Worm (Caenorhabditis elegans) whole organism, L1 larva: ENCODE results near the gene srdh-1.
A peak's percentile ranks its signal among the peaks of the same experiment; 100 is the strongest.

ENCODE experiments used
- F16B12.6 ChIP-seq: fragments of 150-350 bp; optimal IDR thresholded peaks from 2 replicates; lab custom pipeline; 2014; ENCODE audit warnings: missing biosample characterization, missing genetic modification characterization
- aha-1 ChIP-seq: fragments of 150-350 bp; optimal IDR thresholded peaks from 2 replicates; lab custom pipeline; 2014; ENCODE audit warnings: missing biosample characterization, missing genetic modification characterization
- alr-1 ChIP-seq: fragments of 200-800 bp; sonication (Bioruptor generic); optimal IDR thresholded peaks from 2 replicates; lab custom pipeline; 2018; ENCODE audit warnings: borderline replicate concordance, mild to moderate bottlenecking, missing genetic modification characterization, missing compliant biosample characterization
- aly-2 ChIP-seq: fragments of 150-350 bp; optimal IDR thresholded peaks from 2 replicates; lab custom pipeline; 2014; ENCODE audit warnings: missing biosample characterization, missing genetic modification characterization
- ama-1 ChIP-seq: fragments of 150-350 bp; optimal IDR thresholded peaks from 2 replicates; lab custom pipeline; 2014
- blmp-1 ChIP-seq: fragments of 150-350 bp; optimal IDR thresholded peaks from 2 replicates; lab custom pipeline; 2014; ENCODE audit warnings: missing biosample characterization, missing genetic modification characterization
- dpl-1 ChIP-seq, 3 experiments: fragments of 150-350 bp in 2 of 3; sonication (generic microtip) in 1 of 3; optimal IDR thresholded peaks; 2 replicates each; lab custom pipeline; 2014 to 2017; ENCODE audit warnings: missing biosample characterization in 3 of 3, missing genetic modification characterization in 3 of 3, missing genetic modification reagents in 3 of 3
- dsc-1 ChIP-seq: sonication (generic microtip); optimal IDR thresholded peaks from 2 replicates; lab custom pipeline; 2016; ENCODE audit warnings: mild to moderate bottlenecking, missing genetic modification characterization, missing compliant biosample characterization
- efl-1 ChIP-seq, 4 experiments: fragments of 150-350 bp; optimal IDR thresholded peaks in 3 of 4; peaks in 1 of 4; 1 replicate in 1 of 4; 2 replicates in 3 of 4; lab custom pipeline; 2014; ENCODE audit warnings: missing biosample characterization in 2 of 4, missing genetic modification characterization in 2 of 4, missing genetic modification reagents in 2 of 4
- elt-3 ChIP-seq, 6 experiments: fragments of 150-350 bp in 1 of 6; sonication (generic microtip); optimal IDR thresholded peaks; 2 replicates each; lab custom pipeline; 2017 to 2018; ENCODE audit warnings: missing biosample characterization in 6 of 6, missing genetic modification characterization in 6 of 6, inconsistent platforms in 1 of 6
- ets-5 ChIP-seq: fragments of 200-800 bp; sonication (Bioruptor generic); IDR thresholded peaks from 2 replicates; pipeline ENCODE4 v1.3.6; 2022; ENCODE audit warnings: missing genetic modification characterization, missing compliant biosample characterization
- fkh-4 ChIP-seq: sonication (generic microtip); optimal IDR thresholded peaks from 2 replicates; lab custom pipeline; 2016; ENCODE audit warnings: missing compliant biosample characterization, missing genetic modification characterization, borderline replicate concordance
- fkh-8 ChIP-seq: sonication (generic microtip); optimal IDR thresholded peaks from 2 replicates; lab custom pipeline; 2016; ENCODE audit warnings: mild to moderate bottlenecking, missing genetic modification characterization, missing compliant biosample characterization
- hlh-17 ChIP-seq: fragments of 200-800 bp; sonication (Bioruptor generic); optimal IDR thresholded peaks from 2 replicates; lab custom pipeline; 2018; ENCODE audit warnings: missing genetic modification characterization, mild to moderate bottlenecking, missing compliant biosample characterization, moderate library complexity, borderline replicate concordance
- hpl-2 ChIP-seq: fragments of 150-350 bp; optimal IDR thresholded peaks from 2 replicates; lab custom pipeline; 2014; ENCODE audit warnings: missing biosample characterization, missing genetic modification reagents, missing genetic modification characterization
- irx-1 ChIP-seq: sonication (generic microtip); optimal IDR thresholded peaks from 2 replicates; lab custom pipeline; 2016; ENCODE audit warnings: missing genetic modification characterization, missing compliant biosample characterization
- lin-14 ChIP-seq: fragments of 200-800 bp; sonication (Bioruptor generic); optimal IDR thresholded peaks from 2 replicates; lab custom pipeline; 2018; ENCODE audit warnings: mild to moderate bottlenecking, missing genetic modification characterization, moderate library complexity, missing compliant biosample characterization
- lin-35 ChIP-seq, 2 experiments: fragments of 150-350 bp; optimal IDR thresholded peaks; 2 replicates each; lab custom pipeline; 2014; ENCODE audit warnings: missing biosample characterization in 2 of 2, missing genetic modification characterization in 2 of 2, missing genetic modification reagents in 2 of 2
- mab-9 ChIP-seq: fragments of 200-800 bp; sonication (Bioruptor generic); IDR thresholded peaks from 2 replicates; pipeline ENCODE4 v1.3.6; 2022; ENCODE audit warnings: missing genetic modification reagents, missing genetic modification characterization, missing compliant biosample characterization
- mef-2 ChIP-seq: fragments of 150-350 bp; optimal IDR thresholded peaks from 2 replicates; lab custom pipeline; 2014; ENCODE audit warnings: missing biosample characterization, missing genetic modification characterization
- nhr-19 ChIP-seq: fragments of 200-800 bp; sonication (Bioruptor generic); conservative IDR thresholded peaks from 2 replicates; pipeline ENCODE4 v1.3.6; 2022; ENCODE audit warnings: missing genetic modification characterization, missing compliant biosample characterization
- nhr-20 ChIP-seq: sonication (generic microtip); optimal IDR thresholded peaks from 2 replicates; lab custom pipeline; 2016; ENCODE audit warnings: mild to moderate bottlenecking, missing genetic modification characterization, missing compliant biosample characterization
- nhr-28 ChIP-seq: fragments of 150-350 bp; optimal IDR thresholded peaks from 2 replicates; lab custom pipeline; 2014; ENCODE audit warnings: missing biosample characterization, missing genetic modification characterization
- nhr-90 ChIP-seq: sonication (generic microtip); optimal IDR thresholded peaks from 2 replicates; lab custom pipeline; 2016; ENCODE audit warnings: mild to moderate bottlenecking, missing genetic modification characterization, missing compliant biosample characterization; ENCODE audit not compliant: poor library complexity
- pqm-1 ChIP-seq: sonication (generic microtip); optimal IDR thresholded peaks from 3 replicates; lab custom pipeline; 2017; ENCODE audit warnings: missing biosample characterization, missing genetic modification characterization
- skn-1 ChIP-seq: fragments of 150-350 bp; optimal IDR thresholded peaks from 2 replicates; lab custom pipeline; 2014; ENCODE audit warnings: missing biosample characterization, missing genetic modification characterization
- snu-23 ChIP-seq: sonication (generic microtip); optimal IDR thresholded peaks from 2 replicates; lab custom pipeline; 2016; ENCODE audit warnings: missing genetic modification characterization, missing compliant biosample characterization
- unc-62 ChIP-seq: fragments of 150-350 bp; optimal IDR thresholded peaks from 2 replicates; lab custom pipeline; 2014; ENCODE audit warnings: missing biosample characterization, missing genetic modification reagents, missing genetic modification characterization
- unc-98 ChIP-seq: fragments of 200-800 bp; sonication (Bioruptor generic); IDR thresholded peaks from 2 replicates; pipeline ENCODE4 v1.3.6; 2022; ENCODE audit warnings: missing genetic modification characterization, missing compliant biosample characterization
- xbp-1 ChIP-seq: sonication (generic microtip); optimal IDR thresholded peaks from 2 replicates; lab custom pipeline; 2016; ENCODE audit warnings: missing genetic modification characterization, missing compliant biosample characterization
- zag-1 ChIP-seq: fragments of 150-350 bp; optimal IDR thresholded peaks from 2 replicates; lab custom pipeline; 2014; ENCODE audit warnings: missing biosample characterization, missing genetic modification characterization

srdh-1 gene

ce11 chrII:8285837-8286236 is 21.4 kb downstream of the srdh-1 start:
- peak; percentile 35 for TF ChIP-seq ama-1 (lab: Kevin White, UChicago)
- TF ChIP-seq, all 84 proteins: peak for 1; not testable (repeated sequence) for 83

- TF ChIP-seq lin-14 (GFP tag; lab: Kevin White, UChicago): peak; percentile 7
- no peak for TF ChIP-seq zag-1 (tag; lab: Kevin White, UChicago)
These were observed 30.8 kb downstream of the srdh-1 start, which contains the start of gene nlp-55 for ce11 chrII:8295296-8295695. TSS of gene nlp-55 (minus strand) at chrII:8295396.

- TF ChIP-seq aly-2 (no peak), snu-23 (GFP tag; lab: Kevin White, UChicago) (no peak), pqm-1 (tag; lab: Kevin White, UChicago) (no peak), hpl-2 (no peak), irx-1 (tag; lab: Kevin White, UChicago) (no peak), unc-98 (GFP tag; lab: Robert Waterston, UW) (no peak), nhr-90 (tag; lab: Kevin White, UChicago) (no peak), lin-14 (GFP tag; lab: Kevin White, UChicago) (no peak), dpl-1 (GFP tag; optimal IDR thresholded peaks at IDR 0.05; lab: Kevin White, UChicago) (no peak), nhr-20 (no peak), mab-9 (GFP tag; lab: Robert Waterston, UW) (no peak), ama-1 (lab: Kevin White, UChicago) (no peak), nhr-19 (GFP tag; lab: Robert Waterston, UW) (no peak), ets-5 (GFP tag; lab: Robert Waterston, UW) (no peak), aha-1 (tag; lab: Kevin White, UChicago) (no peak), lin-35 (GFP tag; optimal IDR thresholded peaks at IDR 0.05; lab: Kevin White, UChicago) (no peak), nhr-28 (tag; lab: Kevin White, UChicago) (no peak)
- TF ChIP-seq, all 84 proteins: peak for 0
These were observed 43.9 kb downstream of the srdh-1 start for ce11 chrII:8308314-8308713.

ce11 chrII:8311484-8311883 is 47.0 kb downstream of the srdh-1 start:
- no peak for TF ChIP-seq skn-1 (tag; lab: Kevin White, UChicago)
- TF ChIP-seq hlh-17 (GFP tag; lab: Kevin White, UChicago): no peak
- TF ChIP-seq F16B12.6 (tag; lab: Kevin White, UChicago): no peak
- TF ChIP-seq zag-1 (tag; lab: Kevin White, UChicago): no peak
- TF ChIP-seq dsc-1 (tag; lab: Kevin White, UChicago): no peak
- TF ChIP-seq lin-14 (GFP tag; lab: Kevin White, UChicago): no peak
- TF ChIP-seq efl-1 (optimal IDR thresholded peaks at IDR 0.05; lab: Kevin White, UChicago): no peak
- TF ChIP-seq efl-1 (GFP tag; optimal IDR thresholded peaks at IDR 0.05 in 1 of 2; lab: Kevin White, UChicago): no peak
- no peak for TF ChIP-seq alr-1 (tag; lab: Kevin White, UChicago)

ce11 chrII:8312012-8312411 is 47.6 kb downstream of the srdh-1 start:
- TF ChIP-seq lin-14 (GFP tag; lab: Kevin White, UChicago) (peak; percentile 2), elt-3 (tag; optimal IDR thresholded peaks at IDR 0.05; lab: Kevin White, UChicago) (no peak)

- TF ChIP-seq unc-62 (GFP tag; lab: Kevin White, UChicago): no peak
- no peak for TF ChIP-seq irx-1 (tag; lab: Kevin White, UChicago)
- no peak for TF ChIP-seq elt-3 (tag; optimal IDR thresholded peaks at IDR 0.05; lab: Kevin White, UChicago)
- TF ChIP-seq fkh-4: no peak
- no peak for TF ChIP-seq mef-2
- no peak for TF ChIP-seq fkh-8 (tag; lab: Kevin White, UChicago)
- TF ChIP-seq xbp-1: no peak
- no peak for TF ChIP-seq blmp-1 (tag; lab: Kevin White, UChicago)
These were observed 50.3 kb downstream of the srdh-1 start for ce11 chrII:8314768-8315167.
